Worm (Caenorhabditis elegans) whole organism, L4 larva: Measurements from ENCODE around the gene pdhk-2.

Source experiments
- F10B5.3 ChIP-seq: sonication (generic microtip); optimal IDR thresholded peaks from 2 replicates; lab custom pipeline; 2016; ENCODE audit warnings: mild to moderate bottlenecking, missing genetic modification characterization, missing compliant biosample characterization
- F26F4.8 ChIP-seq: fragments of 200-800 bp; sonication (Bioruptor generic); conservative IDR thresholded peaks from 2 replicates; pipeline ENCODE4 v1.3.6; 2022; ENCODE audit warnings: missing genetic modification characterization, missing compliant biosample characterization
- F37D6.2 ChIP-seq: sonication (generic microtip); optimal IDR thresholded peaks from 2 replicates; lab custom pipeline; 2016; ENCODE audit warnings: mild to moderate bottlenecking, missing genetic modification characterization, missing compliant biosample characterization
- ZK337.2 ChIP-seq: fragments of 200-800 bp; sonication (Bioruptor generic); IDR thresholded peaks from 2 replicates; pipeline ENCODE4 v1.3.6; 2022; ENCODE audit warnings: missing genetic modification reagents, missing genetic modification characterization, missing compliant biosample characterization
- aly-2 ChIP-seq: sonication (generic microtip); optimal IDR thresholded peaks from 2 replicates; lab custom pipeline; 2018; ENCODE audit warnings: missing biosample characterization, missing genetic modification characterization
- ceh-20 ChIP-seq: fragments of 200-800 bp; sonication (Bioruptor generic); IDR thresholded peaks from 2 replicates; pipeline ENCODE4 v1.3.6; 2022; ENCODE audit warnings: missing genetic modification reagents, missing genetic modification characterization, missing compliant biosample characterization
- ceh-28 ChIP-seq: fragments of 150-350 bp; optimal IDR thresholded peaks from 2 replicates; lab custom pipeline; 2014; ENCODE audit warnings: missing biosample characterization, missing genetic modification reagents, missing genetic modification characterization
- ceh-32 ChIP-seq: sonication (generic microtip); optimal IDR thresholded peaks from 2 replicates; lab custom pipeline; 2016; ENCODE audit warnings: mild to moderate bottlenecking, missing genetic modification characterization, missing compliant biosample characterization; ENCODE audit not compliant: poor library complexity
- ceh-62 ChIP-seq: sonication (generic microtip); optimal IDR thresholded peaks from 2 replicates; lab custom pipeline; 2017; ENCODE audit warnings: missing biosample characterization, missing genetic modification characterization
- daf-12 ChIP-seq: fragments of 150-350 bp; optimal IDR thresholded peaks from 2 replicates; lab custom pipeline; 2014; ENCODE audit warnings: missing biosample characterization, missing genetic modification reagents, missing genetic modification characterization
- daf-16 ChIP-seq, 3 experiments: sonication (generic microtip); optimal IDR thresholded peaks; 2 replicates each; lab custom pipeline; 2016 to 2017; ENCODE audit warnings: missing genetic modification characterization in 3 of 3, missing genetic modification reagents in 3 of 3, mild to moderate bottlenecking in 2 of 3, missing compliant biosample characterization in 2 of 3, missing biosample characterization in 1 of 3, moderate library complexity in 1 of 3
- daf-8 ChIP-seq: fragments of 200-800 bp; sonication (Bioruptor generic); IDR thresholded peaks from 2 replicates; pipeline ENCODE4 v1.3.6; 2022; ENCODE audit warnings: missing genetic modification characterization, missing compliant biosample characterization
- dmd-6 ChIP-seq: fragments of 200-800 bp; sonication (Bioruptor generic); IDR thresholded peaks from 2 replicates; pipeline ENCODE4 v1.3.6; 2022; ENCODE audit warnings: missing genetic modification reagents, missing genetic modification characterization, missing compliant biosample characterization
- dve-1 ChIP-seq: sonication (generic microtip); optimal IDR thresholded peaks from 2 replicates; lab custom pipeline; 2017; ENCODE audit warnings: antibody characterized with exemption, mild to moderate bottlenecking, missing genetic modification characterization, missing compliant biosample characterization; ENCODE audit not compliant: insufficient read depth
- egl-43 ChIP-seq: fragments of 200-800 bp; sonication (Bioruptor generic); IDR thresholded peaks from 2 replicates; pipeline ENCODE4 v1.3.6; 2022; ENCODE audit warnings: missing genetic modification reagents, missing genetic modification characterization, missing compliant biosample characterization
- fkh-10 ChIP-seq: fragments of 150-350 bp; optimal IDR thresholded peaks from 2 replicates; lab custom pipeline; 2014; ENCODE audit warnings: missing biosample characterization, missing genetic modification reagents, missing genetic modification characterization
- fos-1 ChIP-seq: fragments of 150-350 bp; optimal IDR thresholded peaks from 2 replicates; lab custom pipeline; 2014; ENCODE audit warnings: missing biosample characterization, missing genetic modification characterization
- gei-8 ChIP-seq: fragments of 200-800 bp; sonication (Bioruptor generic); optimal IDR thresholded peaks from 2 replicates; lab custom pipeline; 2018; ENCODE audit warnings: mild to moderate bottlenecking, missing genetic modification characterization, missing compliant biosample characterization
- hif-1 ChIP-seq, 2 experiments: sonication (generic microtip); optimal IDR thresholded peaks; 2 replicates each; lab custom pipeline; 2016 to 2017; ENCODE audit warnings: missing compliant biosample characterization in 2 of 2, missing genetic modification characterization in 2 of 2, missing genetic modification reagents in 2 of 2, missing genotype in 2 of 2, mild to moderate bottlenecking in 1 of 2
- hlh-30 ChIP-seq: sonication (generic microtip); optimal IDR thresholded peaks from 2 replicates; lab custom pipeline; 2017; ENCODE audit warnings: antibody characterized with exemption, mild to moderate bottlenecking, missing genetic modification characterization, missing compliant biosample characterization; ENCODE audit not compliant: insufficient read depth
- lim-7 ChIP-seq: fragments of 200-800 bp; sonication (Bioruptor generic); IDR thresholded peaks from 2 replicates; pipeline ENCODE4 v1.3.6; 2022; ENCODE audit warnings: missing genetic modification characterization, missing compliant biosample characterization
- lin-13 ChIP-seq: fragments of 150-350 bp; optimal IDR thresholded peaks from 2 replicates; lab custom pipeline; 2014; ENCODE audit warnings: missing biosample characterization, missing genetic modification reagents, missing genetic modification characterization
- lin-15B ChIP-seq: fragments of 150-350 bp; sonication (generic microtip); optimal IDR thresholded peaks from 3 replicates; lab custom pipeline; 2014; ENCODE audit warnings: missing biosample characterization, missing genetic modification characterization
- lin-29 ChIP-seq: fragments of 200-800 bp; sonication (Bioruptor generic); IDR thresholded peaks from 2 replicates; pipeline ENCODE4 v1.3.6; 2022; ENCODE audit warnings: missing genetic modification reagents, missing genetic modification characterization, missing compliant biosample characterization
- lin-38 ChIP-seq: fragments of 200-800 bp; sonication (Bioruptor generic); IDR thresholded peaks from 2 replicates; pipeline ENCODE4 v1.3.6; 2022; ENCODE audit warnings: missing genetic modification reagents, missing genetic modification characterization, missing compliant biosample characterization
- lir-3 ChIP-seq: sonication (generic microtip); optimal IDR thresholded peaks from 2 replicates; lab custom pipeline; 2016; ENCODE audit warnings: mild to moderate bottlenecking, missing genetic modification characterization, missing compliant biosample characterization
- mdt-29 ChIP-seq: fragments of 200-800 bp; sonication (Bioruptor generic); IDR thresholded peaks from 2 replicates; pipeline ENCODE4 v1.3.6; 2022; ENCODE audit warnings: missing genetic modification reagents, missing genetic modification characterization, missing compliant biosample characterization
- mes-2 ChIP-seq: sonication (generic microtip); optimal IDR thresholded peaks from 2 replicates; lab custom pipeline; 2016; ENCODE audit warnings: missing genotype, mild to moderate bottlenecking, missing genetic modification characterization, missing compliant biosample characterization; ENCODE audit not compliant: poor library complexity, severe bottlenecking
- mxl-3 ChIP-seq: fragments of 200-800 bp; sonication (Bioruptor generic); optimal IDR thresholded peaks from 2 replicates; lab custom pipeline; 2018; ENCODE audit warnings: mild to moderate bottlenecking, missing genetic modification characterization, missing compliant biosample characterization
- nhr-10 ChIP-seq: fragments of 150-350 bp; optimal IDR thresholded peaks from 2 replicates; lab custom pipeline; 2014; ENCODE audit warnings: missing biosample characterization, missing genetic modification characterization
- nhr-11 ChIP-seq: fragments of 150-350 bp; optimal IDR thresholded peaks from 2 replicates; lab custom pipeline; 2014; ENCODE audit warnings: missing biosample characterization, missing genetic modification characterization
- nhr-237 ChIP-seq: sonication (generic microtip); optimal IDR thresholded peaks from 2 replicates; lab custom pipeline; 2017; ENCODE audit warnings: missing biosample characterization, missing genetic modification characterization
- nhr-25 ChIP-seq: sonication (generic microtip); optimal IDR thresholded peaks from 2 replicates; lab custom pipeline; 2017; ENCODE audit warnings: missing genetic modification characterization, mild to moderate bottlenecking, missing compliant biosample characterization, antibody characterized with exemption, moderate library complexity, borderline replicate concordance; ENCODE audit not compliant: insufficient read depth
- nhr-28 ChIP-seq: fragments of 150-350 bp; optimal IDR thresholded peaks from 2 replicates; lab custom pipeline; 2014; ENCODE audit warnings: missing biosample characterization, missing genetic modification characterization
- nhr-48 ChIP-seq: sonication (generic microtip); optimal IDR thresholded peaks from 2 replicates; lab custom pipeline; 2016; ENCODE audit warnings: mild to moderate bottlenecking, missing genetic modification characterization, missing compliant biosample characterization
- pha-4 ChIP-seq, 2 experiments: fragments of 150-350 bp in 1 of 2; fragments of 200-800 bp in 1 of 2; sonication (Bioruptor generic) in 1 of 2; IDR thresholded peaks in 1 of 2; optimal IDR thresholded peaks in 1 of 2; 2 replicates each; pipeline versions ENCODE4 v1.3.6 to Lab custom; 2014 to 2022; ENCODE audit warnings: missing genetic modification characterization in 2 of 2, missing genetic modification reagents in 2 of 2, missing biosample characterization in 1 of 2, missing compliant biosample characterization in 1 of 2
- php-3 ChIP-seq: fragments of 200-800 bp; sonication (Bioruptor generic); IDR thresholded peaks from 2 replicates; pipeline ENCODE4 v1.3.6; 2022; ENCODE audit warnings: missing genetic modification reagents, missing genetic modification characterization, missing compliant biosample characterization
- pqm-1 ChIP-seq: sonication (generic microtip); optimal IDR thresholded peaks from 2 replicates; lab custom pipeline; 2017; ENCODE audit warnings: missing biosample characterization, missing genetic modification characterization
- rbr-2 ChIP-seq: sonication (generic microtip); optimal IDR thresholded peaks from 2 replicates; lab custom pipeline; 2016; ENCODE audit warnings: missing genotype, missing genetic modification characterization, missing compliant biosample characterization
- set-16 ChIP-seq: fragments of 200-800 bp; sonication (Bioruptor generic); IDR thresholded peaks from 2 replicates; pipeline ENCODE4 v1.3.6; 2022; ENCODE audit warnings: missing genetic modification reagents, missing genetic modification characterization, missing compliant biosample characterization
- skn-1 ChIP-seq: fragments of 150-350 bp; optimal IDR thresholded peaks from 2 replicates; lab custom pipeline; 2014; ENCODE audit warnings: missing biosample characterization, missing genetic modification characterization
- snpc-4 ChIP-seq: fragments of 150-350 bp; optimal IDR thresholded peaks from 2 replicates; lab custom pipeline; 2014; ENCODE audit warnings: missing biosample characterization, missing genetic modification characterization
- spr-1 ChIP-seq: sonication (generic microtip); optimal IDR thresholded peaks from 2 replicates; lab custom pipeline; 2016; ENCODE audit warnings: mild to moderate bottlenecking, missing genetic modification characterization, missing compliant biosample characterization
- spr-3 ChIP-seq: fragments of 200-800 bp; sonication (Bioruptor generic); optimal IDR thresholded peaks from 2 replicates; lab custom pipeline; 2018; ENCODE audit warnings: mild to moderate bottlenecking, missing genetic modification characterization, missing compliant biosample characterization
- tag-97 ChIP-seq: fragments of 200-800 bp; sonication (Bioruptor generic); IDR thresholded peaks from 2 replicates; pipeline ENCODE4 v1.3.6; 2022; ENCODE audit warnings: missing genetic modification characterization, missing compliant biosample characterization
- unc-130 ChIP-seq: sonication (generic microtip); optimal IDR thresholded peaks from 2 replicates; lab custom pipeline; 2016; ENCODE audit warnings: missing genetic modification reagents, missing genetic modification characterization, missing compliant biosample characterization
- unc-62 ChIP-seq, 3 experiments: fragments of 150-350 bp in 1 of 3; sonication (generic microtip); optimal IDR thresholded peaks in 2 of 3; peaks in 1 of 3; 1 replicate in 1 of 3; 2 replicates in 2 of 3; lab custom pipeline; 2014 to 2017; ENCODE audit warnings: missing biosample characterization in 3 of 3, missing genetic modification characterization in 3 of 3, missing genetic modification reagents in 3 of 3, missing genotype in 1 of 3
- zag-1 ChIP-seq: fragments of 150-350 bp; optimal IDR thresholded peaks from 2 replicates; lab custom pipeline; 2014; ENCODE audit warnings: missing biosample characterization, missing genetic modification characterization

The pdhk-2 gene

DNA sequence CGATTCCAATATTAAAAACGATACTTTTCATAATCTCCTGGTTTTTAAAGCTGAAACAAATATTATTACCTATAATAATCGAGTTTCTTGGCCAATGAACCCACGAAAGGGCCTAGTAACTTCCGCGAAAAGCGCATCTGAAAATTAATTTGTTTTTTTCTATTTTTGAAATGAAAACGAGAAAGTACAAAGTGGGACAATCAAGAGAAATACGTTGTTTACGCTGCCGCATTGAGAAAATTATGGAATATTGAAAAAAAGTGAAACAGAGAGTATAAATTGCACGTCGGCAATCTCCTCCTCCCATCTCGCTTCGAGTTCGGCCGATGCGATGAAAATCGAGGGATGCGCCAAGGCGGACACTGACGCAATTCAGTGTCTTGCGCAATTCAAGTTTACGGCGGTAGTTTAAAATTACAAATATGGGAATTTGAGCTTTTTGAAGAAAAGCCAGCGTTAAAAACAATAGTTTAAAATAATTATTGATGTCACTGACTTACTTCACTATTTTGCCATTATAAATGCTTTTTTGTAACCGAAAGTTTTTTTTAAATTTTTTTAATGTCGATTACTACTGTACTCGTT is at the start of gene pdhk-2:
Gene pdhk-2, minus strand, starts transcription at position 137 of the 585 bp plus-strand sequence.
- peak; percentile 73 for TF ChIP-seq nhr-28 (tag; lab: Kevin White, UChicago)
- TF ChIP-seq lin-13 (GFP tag; lab: Kevin White, UChicago), result peak; percentile 82
- TF ChIP-seq nhr-11 (tag; lab: Kevin White, UChicago), result peak; percentile 72
- TF ChIP-seq spr-1, result peak; percentile 86
- TF ChIP-seq skn-1 (tag; lab: Kevin White, UChicago), result no peak
- peak; percentile 97 for TF ChIP-seq dve-1 (tag; lab: Kevin White, UChicago)
- peak; percentile 33 for TF ChIP-seq lin-15B
- TF ChIP-seq ceh-28, result no peak
- no peak for TF ChIP-seq fos-1
- peak; percentile 68 for TF ChIP-seq F10B5.3
- peak; percentile 88 for TF ChIP-seq F37D6.2 (tag; lab: Kevin White, UChicago)
- peak; percentile 90 for TF ChIP-seq nhr-48
- no peak for TF ChIP-seq nhr-237 (tag; lab: Kevin White, UChicago)
- peak; percentile 79 for TF ChIP-seq lin-29 (GFP tag; lab: Robert Waterston, UW)
- peak; percentile 53 for TF ChIP-seq unc-130
- TF ChIP-seq ZK337.2, result 0 out of 2 replicates have a peak, but pooled peaks have one; percentile 44
- TF ChIP-seq daf-16 (GFP tag; optimal IDR thresholded peaks at IDR 0.05; lab: Kevin White, UChicago), result peak in 1 of 2 experiments; percentile 74
- peak; percentile 68 for TF ChIP-seq daf-16 (tag; optimal IDR thresholded peaks at IDR 0.05; lab: Kevin White, UChicago)
- no peak for TF ChIP-seq snpc-4
- peak; percentile 80 for TF ChIP-seq pha-4 (GFP tag; IDR thresholded peaks at IDR 0.05; lab: Robert Waterston, UW)
- TF ChIP-seq pha-4 (tag; optimal IDR thresholded peaks at IDR 0.05; lab: Kevin White, UChicago), result peak; percentile 23
- peak; percentile 65 for TF ChIP-seq spr-3 (GFP tag; lab: Kevin White, UChicago)
- no peak for TF ChIP-seq egl-43 (GFP tag; lab: Robert Waterston, UW)
- peak; percentile 90 for TF ChIP-seq ceh-20 (GFP tag; lab: Robert Waterston, UW)
- peak; percentile 44 for TF ChIP-seq ceh-32 (tag; lab: Kevin White, UChicago)
- TF ChIP-seq rbr-2 (tag; lab: Kevin White, UChicago), result peak; percentile 90
- TF ChIP-seq pqm-1 (tag; lab: Kevin White, UChicago), result no peak
- peak; percentile 87 for TF ChIP-seq mxl-3 (GFP tag; lab: Kevin White, UChicago)
- TF ChIP-seq hif-1 (tag; optimal IDR thresholded peaks at IDR 0.05; lab: Kevin White, UChicago), result peak; percentile 46 to 87
- no peak for TF ChIP-seq nhr-10 (tag; lab: Kevin White, UChicago)
- no peak for TF ChIP-seq tag-97 (GFP tag; lab: Robert Waterston, UW)
- no peak for TF ChIP-seq ceh-62 (tag; lab: Kevin White, UChicago)
- peak; percentile 26 for TF ChIP-seq gei-8 (GFP tag; lab: Kevin White, UChicago)
- TF ChIP-seq php-3 (GFP tag; lab: Robert Waterston, UW), result 0 out of 2 replicates have a peak, but pooled peaks have one; percentile 57
- peak; percentile 59 for TF ChIP-seq fkh-10 (GFP tag; lab: Kevin White, UChicago)
- TF ChIP-seq F26F4.8 (GFP tag; lab: Robert Waterston, UW), result no peak
- TF ChIP-seq daf-8 (GFP tag; lab: Robert Waterston, UW), result no peak
- peak; percentile 68; the same call in 1 of the 2 replicates for TF ChIP-seq mdt-29 (GFP tag; lab: Robert Waterston, UW)
- TF ChIP-seq lim-7, result no peak
- TF ChIP-seq nhr-25 (tag; lab: Kevin White, UChicago), result peak; percentile 64
- TF ChIP-seq aly-2 (tag; lab: Kevin White, UChicago), result no peak
- no peak for TF ChIP-seq zag-1 (tag; lab: Kevin White, UChicago)
- peak; percentile 94 for TF ChIP-seq dmd-6 (GFP tag; lab: Robert Waterston, UW)
- TF ChIP-seq hlh-30 (tag; lab: Kevin White, UChicago), result peak; percentile 87
- TF ChIP-seq lin-38, result peak; percentile 89
- peak in 1 of 2 experiments; percentile 98 for TF ChIP-seq unc-62 (GFP tag; optimal IDR thresholded peaks at IDR 0.05 in 1 of 2; lab: Kevin White, UChicago)
- no peak for TF ChIP-seq unc-62 (tag; optimal IDR thresholded peaks at IDR 0.05; lab: Kevin White, UChicago)
- TF ChIP-seq set-16 (GFP tag; lab: Robert Waterston, UW), result peak; percentile 49; the same call in 1 of the 2 replicates
- TF ChIP-seq mes-2, result peak; percentile 91
- peak; percentile 43 for TF ChIP-seq lir-3 (tag; lab: Kevin White, UChicago)
- no peak for TF ChIP-seq daf-12 (tag; lab: Kevin White, UChicago)
